Worm (Caenorhabditis elegans): Measurements from ENCODE around the gene hlh-12.

hlh-12 gene

ce11 chrIV:8523981-8524380 lies 44.7 kb upstream of the hlh-12 start:
- TF ChIP-seq lin-11 (tag; optimal IDR thresholded peaks at IDR 0.05) (no peak), R02D3.7 (tag; optimal IDR thresholded peaks at IDR 0.05) (no peak)

ce11 chrIV:8520594-8520993 lies 41.3 kb upstream of the hlh-12 start, which contains the start of gene pkg-2:
Gene pkg-2 (plus strand): TSS chrIV:8520894.
- TF ChIP-seq mab-5 (tag; optimal IDR thresholded peaks at IDR 0.05) (no peak), F13H6.1 (tag; optimal IDR thresholded peaks at IDR 0.05) (no peak), elt-3 (tag; optimal IDR thresholded peaks at IDR 0.05) (no peak), R02D3.7 (tag; optimal IDR thresholded peaks at IDR 0.05) (no peak), nhr-6 (tag; optimal IDR thresholded peaks at IDR 0.05) (no peak), lin-39 (tag; optimal IDR thresholded peaks at IDR 0.05) (no peak), aly-2 (tag; optimal IDR thresholded peaks at IDR 0.05) (no peak), sem-4 (tag; optimal IDR thresholded peaks at IDR 0.05) (no peak)

- no peak for TF ChIP-seq nhr-10 (tag; optimal IDR thresholded peaks at IDR 0.05)
- no peak for TF ChIP-seq nhr-25 (tag; optimal IDR thresholded peaks at IDR 0.05)
- TF ChIP-seq ama-1 (optimal IDR thresholded peaks at IDR 0.05): no peak
- no peak for TF ChIP-seq mbf-1 (tag; optimal IDR thresholded peaks at IDR 0.05)
- TF ChIP-seq nhr-129 (tag; optimal IDR thresholded peaks at IDR 0.05): no peak
- no peak for TF ChIP-seq lin-11 (tag; optimal IDR thresholded peaks at IDR 0.05)
- no peak for TF ChIP-seq lin-13 (GFP tag; optimal IDR thresholded peaks at IDR 0.05)
- TF ChIP-seq sma-9 (GFP tag; optimal IDR thresholded peaks at IDR 0.05): no peak
- no peak for TF ChIP-seq sma-9 (tag; optimal IDR thresholded peaks at IDR 0.05)
- no peak for TF ChIP-seq mdl-1 (tag; optimal IDR thresholded peaks at IDR 0.05)
- no peak for TF ChIP-seq fos-1 (tag; optimal IDR thresholded peaks at IDR 0.05)
- no peak for TF ChIP-seq elt-1 (tag; optimal IDR thresholded peaks at IDR 0.05)
- TF ChIP-seq unc-62 (GFP tag; optimal IDR thresholded peaks at IDR 0.05): no peak
- TF ChIP-seq lsy-2 (tag; optimal IDR thresholded peaks at IDR 0.05): no peak
Measured at ce11 chrIV:8519949-8520348, 40.7 kb upstream of the hlh-12 start.

- no peak for TF ChIP-seq mab-5 (tag; optimal IDR thresholded peaks at IDR 0.05)
- TF ChIP-seq nhr-11 (tag; optimal IDR thresholded peaks at IDR 0.05): no peak
- TF ChIP-seq egl-27 (tag; optimal IDR thresholded peaks at IDR 0.05): no peak
- TF ChIP-seq unc-39 (tag; optimal IDR thresholded peaks at IDR 0.05): no peak
- no peak for TF ChIP-seq sma-9 (GFP tag; optimal IDR thresholded peaks at IDR 0.05)
- TF ChIP-seq sma-9 (tag; optimal IDR thresholded peaks at IDR 0.05): no peak
- TF ChIP-seq ztf-11 (tag; optimal IDR thresholded peaks at IDR 0.05): no peak
- TF ChIP-seq nhr-237 (tag; optimal IDR thresholded peaks at IDR 0.05): no peak
- TF ChIP-seq crh-2 (tag; optimal IDR thresholded peaks at IDR 0.05): no peak
- TF ChIP-seq mdl-1 (tag; optimal IDR thresholded peaks at IDR 0.05): no peak
- no peak for TF ChIP-seq nhr-21 (tag; optimal IDR thresholded peaks at IDR 0.05)
- TF ChIP-seq ztf-1 (GFP tag; conservative IDR thresholded peaks at IDR 0.05): no peak
- TF ChIP-seq nhr-77 (tag; optimal IDR thresholded peaks at IDR 0.05): no peak
Measured at ce11 chrIV:8514546-8514945, 35.3 kb upstream of the hlh-12 start.

ce11 chrIV:8513619-8514018 lies 34.4 kb upstream of the hlh-12 start, which contains the start of gene cks-1:
Gene cks-1 (plus strand): TSS chrIV:8513919.
- TF ChIP-seq blmp-1 (tag; optimal IDR thresholded peaks at IDR 0.05; ENCODE audit: insufficient read depth): no peak
- TF ChIP-seq unc-55 (GFP tag; optimal IDR thresholded peaks at IDR 0.05): no peak
- no peak for TF ChIP-seq nhr-10 (tag; optimal IDR thresholded peaks at IDR 0.05)
- no peak for TF ChIP-seq F13H6.1 (tag; optimal IDR thresholded peaks at IDR 0.05)
- TF ChIP-seq ceh-82 (tag; optimal IDR thresholded peaks at IDR 0.05): no peak
- no peak for TF ChIP-seq nhr-6 (tag; optimal IDR thresholded peaks at IDR 0.05)
- TF ChIP-seq elt-1 (tag; optimal IDR thresholded peaks at IDR 0.05): no peak
- TF ChIP-seq lin-13 (GFP tag; optimal IDR thresholded peaks at IDR 0.05): no peak
- TF ChIP-seq ama-1 (optimal IDR thresholded peaks at IDR 0.05): no peak
- TF ChIP-seq ztf-4 (tag; optimal IDR thresholded peaks at IDR 0.05): no peak
- TF ChIP-seq peb-1 (tag; optimal IDR thresholded peaks at IDR 0.05): no peak

Measured in whole organism, L2 larva.